Worm (Caenorhabditis elegans): ENCODE results near the gene K07D4.2.
A peak's percentile ranks its signal among the peaks of the same experiment; 100 is the strongest.

K07D4.2 gene

ce11 chrII:4089183-4089582, 43.9 kb upstream of the K07D4.2 start (continued):
- TF ChIP-seq dve-1 (tag; optimal IDR thresholded peaks at IDR 0.05; ENCODE audit: insufficient read depth) (peak; percentile 95), dmd-6 (GFP tag; IDR thresholded peaks at IDR 0.05) (peak; percentile 99), nhr-77 (tag; optimal IDR thresholded peaks at IDR 0.05) (peak; percentile 95), nhr-28 (tag; optimal IDR thresholded peaks at IDR 0.05) (peak; percentile 98), lsy-2 (tag; optimal IDR thresholded peaks at IDR 0.05) (peak in 1 of 2 experiments; percentile 67), snpc-4 (tag; optimal IDR thresholded peaks at IDR 0.05) (no peak), aly-2 (tag; optimal IDR thresholded peaks at IDR 0.05) (no peak), T26A8.4 (GFP tag; IDR thresholded peaks at IDR 0.05) (peak; percentile 54; the same call in 1 of the 2 replicates), nhr-102 (tag; optimal IDR thresholded peaks at IDR 0.05) (peak; percentile 75), ceh-20 (GFP tag; IDR thresholded peaks at IDR 0.05) (peak; percentile 78), mes-2 (tag; optimal IDR thresholded peaks at IDR 0.05; ENCODE audit: poor library complexity, severe bottlenecking) (peak; percentile 41), gei-8 (GFP tag; optimal IDR thresholded peaks at IDR 0.05) (peak; percentile 89)

DNA sequence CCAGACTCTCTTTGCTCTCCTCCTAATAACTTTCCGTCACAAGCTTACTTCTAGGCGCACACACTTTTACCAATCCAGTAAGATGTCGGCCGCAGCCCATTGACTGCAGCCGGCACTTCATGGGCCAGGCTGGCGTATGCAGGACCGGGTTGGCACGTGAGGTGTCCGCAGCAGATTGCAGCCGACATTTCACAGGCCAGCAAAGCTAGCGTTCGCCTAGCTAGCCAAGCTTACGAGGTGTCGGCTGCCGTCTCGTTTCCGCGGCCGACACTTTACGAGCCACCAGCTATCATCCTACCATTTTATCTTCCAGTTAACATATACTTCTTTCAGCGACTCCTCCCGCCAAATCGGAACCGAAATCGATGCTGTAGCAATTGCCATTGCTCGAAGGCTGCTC, 40.3 kb upstream of the K07D4.2 start:
- TF ChIP-seq php-3 (GFP tag; IDR thresholded peaks at IDR 0.05) (no peak), jun-1 (tag; optimal IDR thresholded peaks at IDR 0.05) (no peak), zip-11 (GFP tag; IDR thresholded peaks at IDR 0.05) (no peak), set-16 (GFP tag; IDR thresholded peaks at IDR 0.05) (peak; percentile 76), attf-4 (tag; optimal IDR thresholded peaks at IDR 0.05) (no peak), madf-5 (GFP tag; IDR thresholded peaks at IDR 0.05) (no peak), aly-2 (tag; optimal IDR thresholded peaks at IDR 0.05) (no peak), daf-19 (GFP tag; conservative IDR thresholded peaks at IDR 0.05) (no peak)

- TF ChIP-seq T26A8.4 (GFP tag; IDR thresholded peaks at IDR 0.05) (no peak), Y75B8A.6 (GFP tag; IDR thresholded peaks at IDR 0.05) (no peak), zip-2 (tag; optimal IDR thresholded peaks at IDR 0.05) (no peak), Y105C5A.15 (GFP tag; IDR thresholded peaks at IDR 0.05) (no peak), ceh-62 (tag; optimal IDR thresholded peaks at IDR 0.05) (no peak), unc-39 (tag; optimal IDR thresholded peaks at IDR 0.05) (no peak), hlh-30 (tag; optimal IDR thresholded peaks at IDR 0.05; ENCODE audit: insufficient read depth) (no peak)
Observed at ce11 chrII:4082754-4083153, 37.5 kb upstream of the K07D4.2 start, which contains the start of gene R11F4.2. Gene R11F4.2 (plus strand): TSS chrII:4083054.

ce11 chrII:4081891-4082290, 36.6 kb upstream of the K07D4.2 start:
- TF ChIP-seq ama-1 (optimal IDR thresholded peaks at IDR 0.05) (no peak), aha-1 (tag) (peak; percentile 57)

DNA sequence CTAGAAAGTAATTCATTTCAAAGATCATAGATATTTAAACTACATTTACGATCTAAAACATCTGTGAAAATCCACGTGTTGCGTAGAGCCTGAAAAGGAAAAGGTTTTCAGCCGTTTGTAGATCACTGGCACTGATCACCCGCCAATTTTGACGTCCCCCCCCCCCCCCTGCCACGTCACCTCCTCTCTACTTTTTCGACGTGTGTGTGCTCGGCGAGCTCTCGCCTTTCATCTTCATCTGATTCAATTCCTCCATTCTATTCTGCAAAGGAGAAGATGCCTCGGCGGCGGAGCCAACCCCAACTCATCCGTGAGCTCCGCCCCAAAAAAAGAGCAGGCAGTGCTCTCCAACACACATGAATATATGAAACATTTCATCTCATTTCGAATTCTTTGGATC, 35.8 kb upstream of the K07D4.2 start:
- peak; percentile 65 for TF ChIP-seq set-16 (GFP tag; IDR thresholded peaks at IDR 0.05)
- no peak for TF ChIP-seq zip-11 (GFP tag; IDR thresholded peaks at IDR 0.05)
- TF ChIP-seq aha-1 (tag): peak; percentile 43

ce11 chrII:4078048-4078447, 32.8 kb upstream of the K07D4.2 start:
- TF ChIP-seq set-16 (GFP tag; IDR thresholded peaks at IDR 0.05): peak; percentile 67

- TF ChIP-seq skn-1 (tag; optimal IDR thresholded peaks at IDR 0.05): no peak
- no peak for TF ChIP-seq daf-8 (GFP tag; IDR thresholded peaks at IDR 0.05)
- TF ChIP-seq egl-43 (GFP tag; IDR thresholded peaks at IDR 0.05): no peak
- TF ChIP-seq Y48G9A.11 (GFP tag; IDR thresholded peaks at IDR 0.05): no peak
- no peak for TF ChIP-seq unc-130 (GFP tag; optimal IDR thresholded peaks at IDR 0.05)
- TF ChIP-seq unc-62 (GFP tag; optimal IDR thresholded peaks at IDR 0.05 in 1 of 2): no peak
- TF ChIP-seq unc-62 (tag; optimal IDR thresholded peaks at IDR 0.05): no peak
- no peak for TF ChIP-seq fos-1 (tag; optimal IDR thresholded peaks at IDR 0.05)
- TF ChIP-seq ceh-20 (GFP tag; IDR thresholded peaks at IDR 0.05): no peak
- TF ChIP-seq F10B5.3 (tag; optimal IDR thresholded peaks at IDR 0.05): no peak
- no peak for TF ChIP-seq lsy-2 (tag; optimal IDR thresholded peaks at IDR 0.05)
- TF ChIP-seq hlh-30 (tag; optimal IDR thresholded peaks at IDR 0.05; ENCODE audit: insufficient read depth): no peak
- TF ChIP-seq aha-1 (tag): no peak
- TF ChIP-seq fkh-10 (GFP tag; optimal IDR thresholded peaks at IDR 0.05): no peak
- no peak for TF ChIP-seq tra-1 (GFP tag; IDR thresholded peaks at IDR 0.05)
- no peak for TF ChIP-seq lin-38 (GFP tag; IDR thresholded peaks at IDR 0.05)
- no peak for TF ChIP-seq lin-13 (GFP tag; optimal IDR thresholded peaks at IDR 0.05)
- TF ChIP-seq mxl-2 (GFP tag; conservative IDR thresholded peaks at IDR 0.05): no peak
- no peak for TF ChIP-seq zag-1 (tag; optimal IDR thresholded peaks at IDR 0.05)
- no peak for TF ChIP-seq ceh-82 (tag; optimal IDR thresholded peaks at IDR 0.05)
Observed at ce11 chrII:4074710-4075109, 29.4 kb upstream of the K07D4.2 start.

Data from whole organism, L4 larva.